Fruit fly (Drosophila melanogaster): ENCODE data around the gene LManI.

LManI gene

DNA sequence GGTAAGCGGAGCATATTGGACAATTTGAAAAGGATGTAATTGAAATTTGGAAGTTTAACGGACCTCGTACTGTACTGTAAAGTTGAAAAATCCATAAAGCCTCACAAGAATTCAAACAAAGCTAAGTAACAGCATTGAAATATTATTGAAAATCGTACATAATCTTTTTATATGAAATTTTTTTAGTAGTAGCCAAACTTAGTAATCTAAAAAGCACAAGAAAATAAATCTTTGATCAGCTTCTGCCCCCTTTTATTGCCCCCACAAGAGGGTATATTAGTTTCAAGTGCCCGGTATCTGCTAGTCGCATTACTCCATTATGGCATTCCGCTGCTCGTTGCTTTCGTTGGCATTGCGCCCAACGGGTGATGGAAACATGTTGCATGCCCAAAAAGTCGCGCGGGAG is 9.8 kb upstream of the LManI start (continued):
- TF ChIP-seq Trl (optimal IDR thresholded peaks at IDR 0.05) (no peak), Trl (GFP tag; optimal IDR thresholded peaks at IDR 0.05) (peak; percentile 55), sima (GFP tag; optimal IDR thresholded peaks at IDR 0.05) (no peak), PHDP (tag; optimal IDR thresholded peaks at IDR 0.05) (peak; percentile 13), CG1647 (GFP tag; optimal IDR thresholded peaks at IDR 0.05) (peak; percentile 14), sug (tag; optimal IDR thresholded peaks at IDR 0.05) (no peak), ro (GFP tag; IDR thresholded peaks at IDR 0.05) (no peak), crp (GFP tag; optimal IDR thresholded peaks at IDR 0.05) (peak in 1 of 2 experiments; percentile 8), Dip2 (GFP tag; IDR thresholded peaks at IDR 0.05) (no peak), MBD-R2 (GFP tag; IDR thresholded peaks at IDR 0.05) (no peak), cad (GFP tag; optimal IDR thresholded peaks at IDR 0.05) (no peak)

dm6 chr2L:10458979-10459378 is 1.9 kb upstream of the LManI start:
- TF ChIP-seq CG14965 (GFP tag; optimal IDR thresholded peaks at IDR 0.05; ENCODE audit: borderline replicate concordance) (peak; percentile 88), CTCF (GFP tag; optimal IDR thresholded peaks at IDR 0.05) (peak; percentile 80), Fer3 (tag; optimal IDR thresholded peaks at IDR 0.05) (no peak), CG10979 (tag; optimal IDR thresholded peaks at IDR 0.05) (peak; percentile 56), nerfin-2 (GFP tag; IDR thresholded peaks at IDR 0.05; ENCODE audit: partially characterized antibody) (no peak)

DNA sequence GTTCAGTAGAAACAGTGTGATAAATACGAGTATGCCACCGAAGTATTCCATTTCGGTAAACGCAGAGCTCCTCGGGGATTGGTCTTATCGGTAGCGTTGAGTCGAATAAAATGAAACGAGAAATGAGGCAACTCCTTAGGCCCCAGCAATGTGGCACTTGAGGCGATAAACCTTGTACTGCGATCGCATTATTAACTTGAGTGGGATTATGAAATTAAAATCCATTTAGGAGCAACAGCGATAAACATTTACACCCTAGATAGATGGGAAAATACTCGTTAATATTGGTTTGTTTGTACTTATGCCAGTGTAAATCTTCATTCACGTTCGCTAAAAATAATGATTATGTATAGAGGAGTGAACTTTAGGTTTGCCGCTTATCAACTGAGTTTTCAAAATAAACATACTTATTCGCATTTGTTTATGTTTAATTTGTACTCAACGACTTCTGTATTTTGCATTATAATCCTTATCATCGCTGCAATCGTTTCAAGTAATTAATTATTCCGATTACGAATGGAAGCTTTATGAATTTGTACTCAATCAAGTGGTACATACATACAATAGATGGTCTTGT is 1.0 kb downstream of the LManI start:
- TF ChIP-seq CG17186 (GFP tag; optimal IDR thresholded peaks at IDR 0.05) (no peak), pb (GFP tag; optimal IDR thresholded peaks at IDR 0.05) (no peak), CG2199 (GFP tag; IDR thresholded peaks at IDR 0.05) (0 out of 3 replicates have a peak, but pooled peaks have one; percentile 56), exex (tag; optimal IDR thresholded peaks at IDR 0.05) (peak; percentile 80), sug (tag; optimal IDR thresholded peaks at IDR 0.05) (peak; percentile 75)

DNA sequence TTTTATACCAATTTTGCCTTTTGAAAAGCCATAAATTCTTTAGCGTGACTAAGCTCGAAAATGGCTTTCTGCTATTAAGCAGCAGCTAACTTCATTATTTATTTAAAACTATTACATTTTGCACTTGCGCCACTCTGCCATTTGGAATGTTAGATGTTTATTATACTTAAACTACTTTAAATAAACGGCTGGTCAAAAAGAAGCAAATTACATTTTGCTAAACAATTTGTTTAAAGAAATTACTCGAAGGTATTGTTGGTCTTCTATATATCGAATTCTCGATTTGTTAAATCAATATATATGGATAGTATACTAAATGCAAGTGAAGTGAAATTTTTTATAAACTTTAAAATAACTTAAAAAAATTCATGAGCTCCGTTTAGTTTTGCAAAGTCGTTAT is 4.7 kb downstream of the LManI start, which contains the start of gene ppk10:
ppk10 (minus strand) TSS at position 101 of the 400 bp plus-strand sequence.
- no peak for TF ChIP-seq CG4854 (GFP tag; optimal IDR thresholded peaks at IDR 0.05)
- TF ChIP-seq Fer3 (tag; optimal IDR thresholded peaks at IDR 0.05): no peak
- TF ChIP-seq CG6272 (GFP tag; IDR thresholded peaks at IDR 0.05): no peak
- no peak for TF ChIP-seq cato (GFP tag; optimal IDR thresholded peaks at IDR 0.05; ENCODE audit: borderline replicate concordance)
- TF ChIP-seq gsb (GFP tag; IDR thresholded peaks at IDR 0.05): no peak
- no peak for TF ChIP-seq CG7786 (GFP tag; optimal IDR thresholded peaks at IDR 0.05)
- TF ChIP-seq NfI (GFP tag; optimal IDR thresholded peaks at IDR 0.05): no peak
- no peak for TF ChIP-seq CG4328 (GFP tag; optimal IDR thresholded peaks at IDR 0.05)
- no peak for TF ChIP-seq slp2 (GFP tag; optimal IDR thresholded peaks at IDR 0.05)
- no peak for TF ChIP-seq Atf3 (GFP tag; optimal IDR thresholded peaks at IDR 0.05)
- TF ChIP-seq H15 (GFP tag; IDR thresholded peaks at IDR 0.05): no peak
- TF ChIP-seq ewg (GFP tag; optimal IDR thresholded peaks at IDR 0.05): no peak
- no peak for TF ChIP-seq BEAF-32 (GFP tag; optimal IDR thresholded peaks at IDR 0.05)
- no peak for TF ChIP-seq tin (GFP tag; optimal IDR thresholded peaks at IDR 0.05)
- TF ChIP-seq CrebB (tag; optimal IDR thresholded peaks at IDR 0.05): no peak
- TF ChIP-seq CG15514 (GFP tag; optimal IDR thresholded peaks at IDR 0.05): no peak
- no peak for TF ChIP-seq esg (GFP tag; conservative IDR thresholded peaks at IDR 0.05)
- no peak for TF ChIP-seq ro (GFP tag; IDR thresholded peaks at IDR 0.05)

Data from whole organism, embryonic.